Fruit fly (Drosophila melanogaster): ENCODE data around the gene ogre.

The ogre gene

dm6 chrX:6973340-6973739, 17.8 kb downstream of the ogre start, which contains the start of gene CG3040 (continued):
- TF ChIP-seq mirr (GFP tag; optimal IDR thresholded peaks at IDR 0.05) (no peak), Neu2 (GFP tag; optimal IDR thresholded peaks at IDR 0.05; ENCODE audit: borderline replicate concordance) (no peak), crol (GFP tag; IDR thresholded peaks at IDR 0.05) (no peak), CG11695 (GFP tag; IDR thresholded peaks at IDR 0.05) (peak; percentile 12; the same call in 1 of the 3 replicates), chn (GFP tag; optimal IDR thresholded peaks at IDR 0.05) (peak; percentile 13), CG14710 (tag; optimal IDR thresholded peaks at IDR 0.05) (peak; percentile 59), CHES-1-like (GFP tag; optimal IDR thresholded peaks at IDR 0.05) (no peak), Hsf (GFP tag; optimal IDR thresholded peaks at IDR 0.05) (peak; percentile 37), CG1603 (tag; optimal IDR thresholded peaks at IDR 0.05) (peak; percentile 59), peb (GFP tag; IDR thresholded peaks at IDR 0.05) (no peak), Mrtf (GFP tag; IDR thresholded peaks at IDR 0.05) (no peak), CG16815 (GFP tag; optimal IDR thresholded peaks at IDR 0.05) (no peak), Chrac-16 (GFP tag; optimal IDR thresholded peaks at IDR 0.05) (peak; percentile 29), Dip3 (GFP tag; optimal IDR thresholded peaks at IDR 0.05) (peak; percentile 1), ATbp (GFP tag; optimal IDR thresholded peaks at IDR 0.05) (no peak), CG15011 (GFP tag; optimal IDR thresholded peaks at IDR 0.05) (no peak), CG6791 (GFP tag; IDR thresholded peaks at IDR 0.05; ENCODE audit: partially characterized antibody) (no peak; the same call in 2 of the 3 replicates), da (GFP tag; optimal IDR thresholded peaks at IDR 0.05) (no peak), Blimp-1 (GFP tag; optimal IDR thresholded peaks at IDR 0.05) (peak; percentile 24), CG30020 (tag; optimal IDR thresholded peaks at IDR 0.05) (peak; percentile 2), CG18476 (GFP tag; optimal IDR thresholded peaks at IDR 0.05) (no peak), chm (GFP tag; IDR thresholded peaks at IDR 0.05) (no peak), CG4617 (GFP tag; optimal IDR thresholded peaks at IDR 0.05; ENCODE audit: borderline replicate concordance) (peak; percentile 81), CG4360 (GFP tag; IDR thresholded peaks at IDR 0.05) (no peak), CG10209 (GFP tag; optimal IDR thresholded peaks at IDR 0.05) (no peak), nau (GFP tag; optimal IDR thresholded peaks at IDR 0.05) (no peak), so (GFP tag; IDR thresholded peaks at IDR 0.05) (no peak), gro (GFP tag; optimal IDR thresholded peaks at IDR 0.05) (peak; percentile 44), CG6683 (GFP tag; optimal IDR thresholded peaks at IDR 0.05) (no peak), D19B (GFP tag; optimal IDR thresholded peaks at IDR 0.05) (no peak), sna (GFP tag; IDR thresholded peaks at IDR 0.05; ENCODE audit: partially characterized antibody) (no peak), CG3995 (GFP tag; optimal IDR thresholded peaks at IDR 0.05) (no peak), CG34422 (GFP tag; IDR thresholded peaks at IDR 0.05) (no peak), cas (GFP tag; IDR thresholded peaks at IDR 0.05) (no peak), CG9876 (GFP tag; optimal IDR thresholded peaks at IDR 0.05) (no peak), Ets97D (GFP tag; optimal IDR thresholded peaks at IDR 0.05) (peak; percentile 59), CG12744 (GFP tag; optimal IDR thresholded peaks at IDR 0.05) (no peak), hkb (optimal IDR thresholded peaks at IDR 0.05) (no peak), hkb (GFP tag; IDR thresholded peaks at IDR 0.05) (peak; percentile 49; the same call in 1 of the 2 replicates), lab (GFP tag; optimal IDR thresholded peaks at IDR 0.05) (peak; percentile 44), Sry-β (GFP tag; optimal IDR thresholded peaks at IDR 0.05) (no peak), fd3F (GFP tag; optimal IDR thresholded peaks at IDR 0.05) (peak; percentile 4), aop (GFP tag; IDR thresholded peaks at IDR 0.05) (no peak), kay (GFP tag; optimal IDR thresholded peaks at IDR 0.05) (no peak), Nf-YB (GFP tag; optimal IDR thresholded peaks at IDR 0.05) (no peak), CG15514 (GFP tag; optimal IDR thresholded peaks at IDR 0.05) (peak; percentile 63), CG7928 (GFP tag; optimal IDR thresholded peaks at IDR 0.05) (no peak), zen (tag; optimal IDR thresholded peaks at IDR 0.05) (peak; percentile 31), lilli (GFP tag; optimal IDR thresholded peaks at IDR 0.05) (peak; percentile 52), ind (GFP tag; optimal IDR thresholded peaks at IDR 0.05) (peak; percentile 35), Deaf1 (tag; optimal IDR thresholded peaks at IDR 0.05) (peak; percentile 19)

Measured in whole organism, embryonic.